Worm (Caenorhabditis elegans): ENCODE measurements around the gene C50D2.7.

The C50D2.7 gene

ce11 chrII:84134-84533 is 10.9 kb downstream of the C50D2.7 start, which contains the start of gene C50D2.6:
C50D2.6 (plus strand) TSS chrII:84434.
- TF ChIP-seq B0310.2 (tag; optimal IDR thresholded peaks at IDR 0.05) = no peak
- TF ChIP-seq hmbx-1 (tag; optimal IDR thresholded peaks at IDR 0.05) = no peak
- TF ChIP-seq F13C5.2 (tag; optimal IDR thresholded peaks at IDR 0.05) = no peak
- TF ChIP-seq ceh-13 (GFP tag; optimal IDR thresholded peaks at IDR 0.05) = no peak
- no peak for TF ChIP-seq hnd-1 (tag; optimal IDR thresholded peaks at IDR 0.05)
- no peak for TF ChIP-seq aly-1 (tag; optimal IDR thresholded peaks at IDR 0.05)
- TF ChIP-seq flt-1 (GFP tag; IDR thresholded peaks at IDR 0.05) = no peak
- TF ChIP-seq ets-7 (tag; optimal IDR thresholded peaks at IDR 0.05) = no peak
- no peak for TF ChIP-seq scrt-1 (GFP tag; IDR thresholded peaks at IDR 0.05)
- no peak for TF ChIP-seq sea-1 (GFP tag; conservative IDR thresholded peaks at IDR 0.05)
- no peak for TF ChIP-seq ceh-36 (tag; optimal IDR thresholded peaks at IDR 0.05)
- no peak for TF ChIP-seq tbx-37 (GFP tag; conservative IDR thresholded peaks at IDR 0.05)
- no peak for TF ChIP-seq tbx-11 (GFP tag; IDR thresholded peaks at IDR 0.05)
- no peak for TF ChIP-seq ama-1 (optimal IDR thresholded peaks at IDR 0.05)
- no peak for TF ChIP-seq hmg-4 (GFP tag; optimal IDR thresholded peaks at IDR 0.05)
- TF ChIP-seq tra-4 (tag; optimal IDR thresholded peaks at IDR 0.05) = no peak
- TF ChIP-seq pes-1 (GFP tag; IDR thresholded peaks at IDR 0.05) = no peak

- TF ChIP-seq flt-1 (GFP tag; IDR thresholded peaks at IDR 0.05) (no peak), sea-1 (GFP tag; conservative IDR thresholded peaks at IDR 0.05) (no peak), tbx-11 (GFP tag; IDR thresholded peaks at IDR 0.05) (no peak), scrt-1 (GFP tag; IDR thresholded peaks at IDR 0.05) (no peak), F13C5.2 (tag; optimal IDR thresholded peaks at IDR 0.05) (no peak), ets-7 (tag; optimal IDR thresholded peaks at IDR 0.05) (no peak), aly-1 (tag; optimal IDR thresholded peaks at IDR 0.05) (no peak), ama-1 (optimal IDR thresholded peaks at IDR 0.05) (no peak), hmg-4 (GFP tag; optimal IDR thresholded peaks at IDR 0.05) (no peak), B0310.2 (tag; optimal IDR thresholded peaks at IDR 0.05) (no peak), tbx-37 (GFP tag; conservative IDR thresholded peaks at IDR 0.05) (no peak)
Measured at ce11 chrII:79166-79565, 15.9 kb downstream of the C50D2.7 start, which contains the start of gene C23H3.9. C23H3.9 (minus strand) TSS chrII:79266.

- no peak for TF ChIP-seq ets-7 (tag; optimal IDR thresholded peaks at IDR 0.05)
- no peak for TF ChIP-seq ceh-36 (tag; optimal IDR thresholded peaks at IDR 0.05)
- no peak for TF ChIP-seq flt-1 (GFP tag; IDR thresholded peaks at IDR 0.05)
- no peak for TF ChIP-seq aly-1 (tag; optimal IDR thresholded peaks at IDR 0.05)
- TF ChIP-seq F13C5.2 (tag; optimal IDR thresholded peaks at IDR 0.05) = no peak
- no peak for TF ChIP-seq hnd-1 (tag; optimal IDR thresholded peaks at IDR 0.05)
- TF ChIP-seq hmg-4 (GFP tag; optimal IDR thresholded peaks at IDR 0.05) = no peak
- TF ChIP-seq ceh-13 (GFP tag; optimal IDR thresholded peaks at IDR 0.05) = no peak
- TF ChIP-seq hmbx-1 (tag; optimal IDR thresholded peaks at IDR 0.05) = no peak
- no peak for TF ChIP-seq scrt-1 (GFP tag; IDR thresholded peaks at IDR 0.05)
- TF ChIP-seq tra-4 (tag; optimal IDR thresholded peaks at IDR 0.05) = no peak
- no peak for TF ChIP-seq tbx-11 (GFP tag; IDR thresholded peaks at IDR 0.05)
- TF ChIP-seq pes-1 (GFP tag; IDR thresholded peaks at IDR 0.05) = no peak
- TF ChIP-seq B0310.2 (tag; optimal IDR thresholded peaks at IDR 0.05) = no peak
- no peak for TF ChIP-seq sea-1 (GFP tag; conservative IDR thresholded peaks at IDR 0.05)
- no peak for TF ChIP-seq tbx-37 (GFP tag; conservative IDR thresholded peaks at IDR 0.05)
- TF ChIP-seq ama-1 (optimal IDR thresholded peaks at IDR 0.05) = no peak
Measured at ce11 chrII:76662-77061, 18.4 kb downstream of the C50D2.7 start.

- TF ChIP-seq ceh-13 (GFP tag; optimal IDR thresholded peaks at IDR 0.05) (no peak), sea-1 (GFP tag; conservative IDR thresholded peaks at IDR 0.05) (no peak), scrt-1 (GFP tag; IDR thresholded peaks at IDR 0.05) (no peak), aly-1 (tag; optimal IDR thresholded peaks at IDR 0.05) (no peak), B0310.2 (tag; optimal IDR thresholded peaks at IDR 0.05) (no peak), tbx-37 (GFP tag; conservative IDR thresholded peaks at IDR 0.05) (no peak), ceh-36 (tag; optimal IDR thresholded peaks at IDR 0.05) (no peak), pes-1 (GFP tag; IDR thresholded peaks at IDR 0.05) (no peak), hmg-4 (GFP tag; optimal IDR thresholded peaks at IDR 0.05) (no peak), tbx-11 (GFP tag; IDR thresholded peaks at IDR 0.05) (no peak)
Measured at ce11 chrII:75831-76230, 19.2 kb downstream of the C50D2.7 start.

ce11 chrII:73892-74291 is 21.2 kb downstream of the C50D2.7 start:
- TF ChIP-seq hmg-4 (GFP tag; optimal IDR thresholded peaks at IDR 0.05) (no peak), ama-1 (optimal IDR thresholded peaks at IDR 0.05) (no peak), aly-1 (tag; optimal IDR thresholded peaks at IDR 0.05) (no peak), scrt-1 (GFP tag; IDR thresholded peaks at IDR 0.05) (no peak), ceh-36 (tag; optimal IDR thresholded peaks at IDR 0.05) (no peak), ets-7 (tag; optimal IDR thresholded peaks at IDR 0.05) (no peak), B0310.2 (tag; optimal IDR thresholded peaks at IDR 0.05) (no peak), F13C5.2 (tag; optimal IDR thresholded peaks at IDR 0.05) (no peak), sea-1 (GFP tag; conservative IDR thresholded peaks at IDR 0.05) (no peak), tra-4 (tag; optimal IDR thresholded peaks at IDR 0.05) (no peak), hnd-1 (tag; optimal IDR thresholded peaks at IDR 0.05) (no peak), hmbx-1 (tag; optimal IDR thresholded peaks at IDR 0.05) (no peak), flt-1 (GFP tag; IDR thresholded peaks at IDR 0.05) (no peak), pes-1 (GFP tag; IDR thresholded peaks at IDR 0.05) (no peak), tbx-37 (GFP tag; conservative IDR thresholded peaks at IDR 0.05) (no peak), tbx-11 (GFP tag; IDR thresholded peaks at IDR 0.05) (no peak), ceh-13 (GFP tag; optimal IDR thresholded peaks at IDR 0.05) (no peak)

- no peak for TF ChIP-seq tra-4 (tag; optimal IDR thresholded peaks at IDR 0.05)
- TF ChIP-seq tbx-11 (GFP tag; IDR thresholded peaks at IDR 0.05) = no peak
- no peak for TF ChIP-seq hmg-4 (GFP tag; optimal IDR thresholded peaks at IDR 0.05)
- TF ChIP-seq hmbx-1 (tag; optimal IDR thresholded peaks at IDR 0.05) = no peak
- TF ChIP-seq ama-1 (optimal IDR thresholded peaks at IDR 0.05) = no peak
- TF ChIP-seq ets-7 (tag; optimal IDR thresholded peaks at IDR 0.05) = no peak
- no peak for TF ChIP-seq flt-1 (GFP tag; IDR thresholded peaks at IDR 0.05)
- TF ChIP-seq scrt-1 (GFP tag; IDR thresholded peaks at IDR 0.05) = no peak
- TF ChIP-seq pes-1 (GFP tag; IDR thresholded peaks at IDR 0.05) = no peak
- TF ChIP-seq aly-1 (tag; optimal IDR thresholded peaks at IDR 0.05) = no peak
- TF ChIP-seq F13C5.2 (tag; optimal IDR thresholded peaks at IDR 0.05) = no peak
- TF ChIP-seq ceh-13 (GFP tag; optimal IDR thresholded peaks at IDR 0.05) = no peak
- TF ChIP-seq hnd-1 (tag; optimal IDR thresholded peaks at IDR 0.05) = no peak
- no peak for TF ChIP-seq sea-1 (GFP tag; conservative IDR thresholded peaks at IDR 0.05)
- TF ChIP-seq tbx-37 (GFP tag; conservative IDR thresholded peaks at IDR 0.05) = no peak
Measured at ce11 chrII:73329-73728, 21.7 kb downstream of the C50D2.7 start.

- TF ChIP-seq hmbx-1 (tag; optimal IDR thresholded peaks at IDR 0.05) = no peak
Measured at ce11 chrII:69354-69753, 25.7 kb downstream of the C50D2.7 start, which contains the start of gene egl-26. egl-26 (plus strand) TSS chrII:69654.

Data from whole organism, early embryonic.